Worm (Caenorhabditis elegans): Measurements from ENCODE around the gene polq-1.

The polq-1 gene

DNA sequence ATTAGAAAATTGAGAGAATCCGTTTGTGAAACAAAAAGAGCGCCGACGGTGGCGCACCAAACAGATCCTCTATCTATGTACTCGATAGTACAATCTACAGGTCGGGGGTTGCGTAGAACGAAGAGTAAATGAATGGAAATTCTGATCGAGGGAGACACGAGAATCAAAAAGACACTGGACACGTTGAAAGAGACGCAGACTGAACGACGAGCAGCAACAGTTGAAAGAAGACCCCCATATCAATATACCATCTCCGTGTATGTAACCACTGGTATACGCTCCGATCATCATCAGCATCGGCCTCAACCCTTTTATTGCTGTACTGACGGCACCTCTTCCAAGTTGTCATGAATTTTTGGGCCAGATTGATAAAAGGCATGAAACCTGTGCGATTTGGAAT is 33.3 kb upstream of the polq-1 start (continued):
- TF ChIP-seq unc-86 (tag; optimal IDR thresholded peaks at IDR 0.05), result no peak
- TF ChIP-seq dpl-1 (GFP tag; optimal IDR thresholded peaks at IDR 0.05), result no peak
- no peak for TF ChIP-seq lsy-2 (tag; optimal IDR thresholded peaks at IDR 0.05)

DNA sequence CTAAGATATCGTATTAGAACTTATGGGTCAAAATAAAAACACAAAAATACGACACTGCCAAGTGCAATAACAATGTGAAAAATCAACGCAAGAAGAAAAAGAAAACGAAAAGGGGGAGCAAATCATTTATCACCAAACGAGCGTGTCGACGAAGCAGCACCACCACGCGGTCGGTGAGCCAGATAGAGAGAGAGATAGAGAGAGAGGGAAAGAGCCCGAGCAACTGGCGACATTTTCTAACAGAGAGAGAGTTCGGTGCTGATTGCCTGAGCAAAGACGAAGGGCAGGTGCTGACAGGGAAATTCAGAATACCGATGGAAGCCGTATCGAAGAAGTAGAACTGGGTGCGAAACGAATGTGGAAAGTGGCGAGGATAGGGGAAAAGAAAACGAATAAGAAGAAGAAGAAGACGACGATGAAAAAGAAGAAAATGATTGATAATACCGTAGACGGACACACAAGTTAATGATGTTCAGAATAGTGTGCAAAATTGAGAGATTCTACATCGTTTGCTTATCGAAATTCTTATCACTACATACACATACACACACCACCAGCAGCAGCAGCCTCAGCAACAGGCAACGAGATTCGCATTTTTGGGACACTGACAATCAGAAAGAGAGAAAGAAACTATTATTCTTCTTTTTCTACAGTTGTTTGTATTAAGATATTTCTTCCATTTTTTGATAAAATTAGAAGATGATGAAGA is 32.4 kb upstream of the polq-1 start:
- no peak for TF ChIP-seq efl-1 (optimal IDR thresholded peaks at IDR 0.05)
- TF ChIP-seq efl-1 (GFP tag; optimal IDR thresholded peaks at IDR 0.05 in 1 of 2), result peak in 1 of 2 experiments; percentile 67
- peak; percentile 47 for TF ChIP-seq lin-14 (GFP tag; optimal IDR thresholded peaks at IDR 0.05)
- TF ChIP-seq unc-86 (tag; optimal IDR thresholded peaks at IDR 0.05), result no peak
- TF ChIP-seq Y116A8C.19 (tag; optimal IDR thresholded peaks at IDR 0.05; ENCODE audit: borderline replicate concordance), result no peak
- TF ChIP-seq nhr-85 (tag), result peak; percentile 72
- peak; percentile 31 for TF ChIP-seq nhr-71 (tag; optimal IDR thresholded peaks at IDR 0.05)
- no peak for TF ChIP-seq egl-13 (tag; optimal IDR thresholded peaks at IDR 0.05)
- peak; percentile 13 for TF ChIP-seq swsn-7 (tag; optimal IDR thresholded peaks at IDR 0.05)
- TF ChIP-seq blmp-1 (tag; optimal IDR thresholded peaks at IDR 0.05), result peak; percentile 74
- peak; percentile 44 for TF ChIP-seq snu-23 (GFP tag; optimal IDR thresholded peaks at IDR 0.05)
- peak in 1 of 2 experiments; percentile 41 for TF ChIP-seq lsy-2 (tag; optimal IDR thresholded peaks at IDR 0.05)
- peak; percentile 39 for TF ChIP-seq unc-130 (tag; optimal IDR thresholded peaks at IDR 0.05)
- TF ChIP-seq lin-15B (tag; optimal IDR thresholded peaks at IDR 0.05), result no peak
- TF ChIP-seq ztf-11 (tag; optimal IDR thresholded peaks at IDR 0.05), result no peak
- no peak for TF ChIP-seq nhr-28 (tag; optimal IDR thresholded peaks at IDR 0.05)
- peak; percentile 18 for TF ChIP-seq vab-15 (tag; optimal IDR thresholded peaks at IDR 0.05)
- peak; percentile 41 for TF ChIP-seq nhr-20 (tag; optimal IDR thresholded peaks at IDR 0.05)
- TF ChIP-seq elt-2 (tag; optimal IDR thresholded peaks at IDR 0.05), result peak; percentile 67
- TF ChIP-seq mdl-1 (tag; optimal IDR thresholded peaks at IDR 0.05), result peak in 1 of 2 experiments; percentile 9
- peak in 1 of 2 experiments; percentile 63 for TF ChIP-seq lin-35 (GFP tag; optimal IDR thresholded peaks at IDR 0.05)
- TF ChIP-seq nhr-90 (tag; optimal IDR thresholded peaks at IDR 0.05; ENCODE audit: poor library complexity), result peak; percentile 45
- peak in 5 of 6 experiments; percentile 71 to 99 (median 83) for TF ChIP-seq elt-3 (tag; optimal IDR thresholded peaks at IDR 0.05)
- peak; percentile 11 for TF ChIP-seq nhr-47 (tag; optimal IDR thresholded peaks at IDR 0.05)
- TF ChIP-seq rnt-1 (tag; optimal IDR thresholded peaks at IDR 0.05), result peak; percentile 58

DNA sequence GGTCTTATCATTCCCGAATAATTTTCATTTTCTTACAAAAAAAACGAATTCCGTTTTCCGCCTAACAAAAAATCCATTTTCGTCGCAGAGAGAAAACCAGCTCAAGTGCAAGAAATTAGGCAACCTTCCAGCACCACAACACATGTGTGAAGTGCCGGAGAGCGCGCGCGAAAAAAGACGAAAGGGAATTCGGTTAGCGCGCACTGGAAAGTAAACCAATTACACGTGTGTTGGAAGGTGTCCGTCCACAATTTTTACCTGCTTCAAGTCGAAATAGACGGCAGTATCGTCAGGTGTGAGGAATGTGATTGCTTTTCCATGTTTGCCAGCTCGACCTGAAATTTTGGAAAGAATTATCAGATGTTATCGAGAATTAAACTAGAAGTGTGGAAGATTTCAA is 31.7 kb upstream of the polq-1 start:
- no peak for TF ChIP-seq ceh-90 (tag; optimal IDR thresholded peaks at IDR 0.05)
- peak; percentile 22 for TF ChIP-seq blmp-1 (tag; optimal IDR thresholded peaks at IDR 0.05)

DNA sequence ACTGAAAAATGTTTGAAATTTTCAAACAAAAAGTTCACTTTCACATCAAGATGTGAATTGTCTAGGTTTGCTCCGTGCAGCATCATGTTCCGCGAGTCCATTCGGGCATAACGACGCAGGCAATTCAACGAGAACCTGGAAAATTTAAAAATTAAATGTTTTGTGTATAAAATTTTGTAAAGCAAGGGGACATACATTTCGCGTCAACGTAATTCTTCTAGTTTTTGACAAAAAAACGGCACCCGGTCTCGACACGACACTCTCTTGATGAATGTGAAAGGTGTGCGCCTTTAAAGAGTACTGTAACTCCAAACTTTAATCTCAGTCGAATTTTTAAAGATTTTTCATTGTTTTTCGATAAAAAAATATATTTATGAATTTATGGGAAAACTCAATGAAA is 31.1 kb upstream of the polq-1 start, which contains the start of gene R12B2.6:
Gene R12B2.6 (minus strand): TSS at position 101 of the 400 bp plus-strand sequence.
- TF ChIP-seq swsn-7 (tag; optimal IDR thresholded peaks at IDR 0.05) (no peak), nhr-12 (tag; optimal IDR thresholded peaks at IDR 0.05) (no peak), nhr-90 (tag; optimal IDR thresholded peaks at IDR 0.05; ENCODE audit: poor library complexity) (no peak)

DNA sequence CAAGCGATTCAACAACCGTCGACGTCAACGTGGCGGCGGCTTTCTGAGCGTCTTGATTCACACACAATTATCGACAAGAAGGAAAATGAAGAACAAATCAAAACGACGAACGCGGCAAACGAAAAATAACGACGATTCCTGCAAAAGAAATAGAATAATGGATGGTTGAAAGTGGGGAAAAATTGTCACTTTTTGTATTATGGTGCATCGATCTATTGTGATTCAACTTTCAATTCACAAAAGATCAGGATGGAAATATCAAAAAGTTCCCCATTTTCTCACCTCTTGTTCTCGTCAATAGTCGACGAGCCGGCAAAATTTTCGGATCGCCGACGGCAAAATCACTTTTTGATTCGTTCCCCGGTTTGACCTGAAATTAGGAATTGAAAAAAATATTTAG is 30.4 kb upstream of the polq-1 start, which contains the start of the genes R12B2.13 and mdt-15:
Gene R12B2.13 (minus strand): TSS at position 101 of the 400 bp plus-strand sequence.
Gene mdt-15 (minus strand): TSS at position 376 of the 400 bp plus-strand sequence.
- TF ChIP-seq ceh-82 (tag; optimal IDR thresholded peaks at IDR 0.05), result no peak
- no peak for TF ChIP-seq lin-39 (tag; optimal IDR thresholded peaks at IDR 0.05)
- no peak for TF ChIP-seq nhr-76 (tag; optimal IDR thresholded peaks at IDR 0.05)
- no peak for TF ChIP-seq lin-13 (GFP tag; optimal IDR thresholded peaks at IDR 0.05)
- TF ChIP-seq nhr-237 (tag; optimal IDR thresholded peaks at IDR 0.05), result no peak
- TF ChIP-seq C34B4.2 (tag; optimal IDR thresholded peaks at IDR 0.05), result no peak
- TF ChIP-seq xbp-1 (tag; optimal IDR thresholded peaks at IDR 0.05), result no peak
- no peak for TF ChIP-seq mab-9 (GFP tag; IDR thresholded peaks at IDR 0.05)
- TF ChIP-seq mep-1 (tag; optimal IDR thresholded peaks at IDR 0.05), result no peak
- no peak for TF ChIP-seq nhr-28 (tag; optimal IDR thresholded peaks at IDR 0.05)
- TF ChIP-seq blmp-1 (tag; optimal IDR thresholded peaks at IDR 0.05), result no peak
